Worm (Caenorhabditis elegans): ENCODE measurements around the gene mans-2.

ce11 chrV:11993706-11994345 lies 8.5 kb upstream of the mans-2 start, which contains the start of the genes cyl-1 and C52E4.7:
- TF ChIP-seq egl-44 (GFP tag; IDR thresholded peaks at IDR 0.05) (no peak), F52B5.7 (tag; optimal IDR thresholded peaks at IDR 0.05) (no peak), unc-130 (GFP tag; optimal IDR thresholded peaks at IDR 0.05) (no peak), nhr-27 (tag; optimal IDR thresholded peaks at IDR 0.05) (no peak), fkh-3 (tag; optimal IDR thresholded peaks at IDR 0.05) (no peak), nfya-1 (tag; optimal IDR thresholded peaks at IDR 0.05; ENCODE audit: borderline replicate concordance, insufficient read depth) (no peak), F37B4.10 (GFP tag; IDR thresholded peaks at IDR 0.05) (no peak), unc-62 (GFP tag; optimal IDR thresholded peaks at IDR 0.05) (no peak), mcd-1 (GFP tag; IDR thresholded peaks at IDR 0.05) (no peak), egl-18 (GFP tag; IDR thresholded peaks at IDR 0.05) (no peak)
